Fruit fly (Drosophila melanogaster) whole organism, embryonic: ENCODE results near the gene CG6163.

Experiments used
- Atf3 ChIP-seq: fragments of 200-800 bp; sonication (Bioruptor generic); optimal IDR thresholded peaks from 3 replicates; lab custom pipeline; 2016; ENCODE audit warnings: missing biosample characterization, missing genetic modification characterization
- CG10462 ChIP-seq: fragments of 200-800 bp; sonication (Bioruptor generic); optimal IDR thresholded peaks from 2 replicates; lab custom pipeline; 2016; ENCODE audit warnings: missing biosample characterization, missing genetic modification characterization
- CG11247 ChIP-seq: fragments of 200-800 bp; sonication (Bioruptor generic); IDR thresholded peaks from 2 replicates; pipeline ENCODE4 v1.3.6; 2022; ENCODE audit warnings: missing biosample characterization, missing genetic modification characterization
- CG14441 ChIP-seq: fragments of 200-800 bp; sonication (Bioruptor generic); IDR thresholded peaks from 2 replicates; pipeline ENCODE4 v1.3.6; 2022; ENCODE audit warnings: missing biosample characterization, missing genetic modification characterization
- CG16815 ChIP-seq: fragments of 200-800 bp; sonication (Bioruptor generic); optimal IDR thresholded peaks from 3 replicates; lab custom pipeline; 2017; ENCODE audit warnings: missing biosample characterization, mild to moderate bottlenecking, missing genetic modification characterization
- CG16863 ChIP-seq: fragments of 200-800 bp; sonication (Bioruptor generic); optimal IDR thresholded peaks from 3 replicates; lab custom pipeline; 2016; ENCODE audit warnings: missing biosample characterization, missing genetic modification characterization
- CG18262 ChIP-seq: fragments of 200-800 bp; optimal IDR thresholded peaks from 3 replicates; lab custom pipeline; 2019; ENCODE audit warnings: missing biosample characterization, mild to moderate bottlenecking, missing genetic modification characterization, moderate library complexity
- CG18599 ChIP-seq: fragments of 200-800 bp; sonication (Bioruptor generic); optimal IDR thresholded peaks from 3 replicates; lab custom pipeline; 2017; ENCODE audit warnings: missing biosample characterization, missing genetic modification characterization, mild to moderate bottlenecking, moderate library complexity, missing genetic modification reagents
- CG18764 ChIP-seq: fragments of 200-800 bp; sonication (Bioruptor generic); optimal IDR thresholded peaks from 3 replicates; lab custom pipeline; 2016; ENCODE audit warnings: missing biosample characterization, missing genetic modification characterization
- CG31388 ChIP-seq: fragments of 200-800 bp; sonication (Bioruptor generic); optimal IDR thresholded peaks from 2 replicates; lab custom pipeline; 2016; ENCODE audit warnings: missing biosample characterization, missing genetic modification characterization
- CG3847 ChIP-seq: fragments of 200-800 bp; sonication (Bioruptor generic); IDR thresholded peaks from 2 replicates; pipeline ENCODE4 v1.3.6; 2022; ENCODE audit warnings: missing biosample characterization, missing genetic modification characterization
- CG3995 ChIP-seq: fragments of 200-800 bp; sonication (Bioruptor generic); optimal IDR thresholded peaks from 3 replicates; lab custom pipeline; 2016; ENCODE audit warnings: missing biosample characterization, missing genetic modification characterization
- CG4328 ChIP-seq: fragments of 200-800 bp; sonication (Bioruptor generic); optimal IDR thresholded peaks from 3 replicates; lab custom pipeline; 2017; ENCODE audit warnings: missing biosample characterization, missing genetic modification reagents, missing genetic modification characterization
- CG43689 ChIP-seq: fragments of 200-800 bp; sonication (Bioruptor generic); IDR thresholded peaks from 2 replicates; pipeline ENCODE4 v1.3.6; 2022; ENCODE audit warnings: missing biosample characterization, missing genetic modification characterization
- CG6175 ChIP-seq: fragments of 200-800 bp; sonication (Bioruptor generic); IDR thresholded peaks from 3 replicates; pipeline ENCODE4 v1.3.6; 2022; ENCODE audit warnings: missing biosample characterization, missing genetic modification characterization
- CG9437 ChIP-seq: fragments of 200-800 bp; sonication (Bioruptor generic); optimal IDR thresholded peaks from 2 replicates; lab custom pipeline; 2018; ENCODE audit warnings: missing biosample characterization, mild to moderate bottlenecking, missing genetic modification characterization
- CG9932 ChIP-seq: fragments of 200-800 bp; sonication (Bioruptor generic); IDR thresholded peaks from 2 replicates; pipeline ENCODE4 v1.3.6; 2022; ENCODE audit warnings: missing biosample characterization, missing genetic modification characterization
- CHES-1-like ChIP-seq: fragments of 200-800 bp; sonication (Bioruptor generic); optimal IDR thresholded peaks from 2 replicates; lab custom pipeline; 2016; ENCODE audit warnings: missing biosample characterization, missing genetic modification characterization
- CTCF ChIP-seq: fragments of 200-800 bp; sonication (Bioruptor generic); optimal IDR thresholded peaks from 2 replicates; lab custom pipeline; 2017; ENCODE audit warnings: missing biosample characterization, mild to moderate bottlenecking, missing genetic modification characterization, moderate library complexity
- Doc2 ChIP-seq: fragments of 200-800 bp; sonication (Bioruptor generic); IDR thresholded peaks from 2 replicates; pipeline ENCODE4 v1.3.6; 2022; ENCODE audit warnings: missing biosample characterization, missing genetic modification characterization
- Drgx ChIP-seq: fragments of 200-800 bp; sonication (Bioruptor generic); IDR thresholded peaks from 2 replicates; pipeline ENCODE4 v1.3.6; 2022; ENCODE audit warnings: missing biosample characterization, missing genetic modification characterization
- HHEX ChIP-seq: fragments of 200-800 bp; sonication (Bioruptor generic); optimal IDR thresholded peaks from 3 replicates; lab custom pipeline; 2017; ENCODE audit warnings: missing biosample characterization, mild to moderate bottlenecking, missing genetic modification characterization, missing genetic modification reagents
- Hey ChIP-seq: fragments of 200-800 bp; sonication (Bioruptor generic); optimal IDR thresholded peaks from 3 replicates; lab custom pipeline; 2018; ENCODE audit warnings: missing biosample characterization, mild to moderate bottlenecking, missing genetic modification characterization
- HmgD ChIP-seq: fragments of 200-800 bp; sonication (Bioruptor generic); optimal IDR thresholded peaks from 3 replicates; lab custom pipeline; 2016; ENCODE audit warnings: missing biosample characterization, missing genetic modification characterization
- Med ChIP-seq: fragments of 200-800 bp; sonication (Bioruptor generic); peaks from one replicate; lab custom pipeline; 2016; ENCODE audit warnings: missing biosample characterization, missing genetic modification characterization, mild to moderate bottlenecking, inconsistent platforms, moderate library complexity
- NfI ChIP-seq: fragments of 200-800 bp; sonication (Bioruptor generic); optimal IDR thresholded peaks from 3 replicates; lab custom pipeline; 2018; ENCODE audit warnings: missing biosample characterization, mild to moderate bottlenecking, missing genetic modification characterization, moderate library complexity
- Xbp1 ChIP-seq: fragments of 200-800 bp; sonication (Bioruptor generic); optimal IDR thresholded peaks from 3 replicates; lab custom pipeline; 2016; ENCODE audit warnings: missing biosample characterization, mild to moderate bottlenecking, missing genetic modification characterization
- bcd ChIP-seq: fragments of 200-800 bp; sonication (Bioruptor generic); optimal IDR thresholded peaks from 2 replicates; lab custom pipeline; 2017; ENCODE audit warnings: missing biosample characterization, mild to moderate bottlenecking, missing genetic modification characterization
- bsh ChIP-seq, 2 experiments: fragments of 200-800 bp; sonication (Bioruptor generic); optimal IDR thresholded peaks; 2 replicates each; lab custom pipeline; 2017 to 2018; ENCODE audit warnings: mild to moderate bottlenecking in 2 of 2, missing biosample characterization in 2 of 2, missing genetic modification characterization in 2 of 2, moderate library complexity in 1 of 2
- cg ChIP-seq: fragments of 200-800 bp; sonication (Bioruptor generic); optimal IDR thresholded peaks from 3 replicates; lab custom pipeline; 2019; ENCODE audit warnings: missing biosample characterization, mild to moderate bottlenecking, missing genetic modification characterization, moderate library complexity
- dati ChIP-seq: fragments of 200-800 bp; sonication (Bioruptor generic); IDR thresholded peaks from 2 replicates; pipeline ENCODE4 v1.3.6; 2022; ENCODE audit warnings: missing biosample characterization, missing genetic modification characterization
- dysf ChIP-seq: fragments of 200-800 bp; sonication (Bioruptor generic); IDR thresholded peaks from 3 replicates; pipeline ENCODE4 v1.3.6; 2022; ENCODE audit warnings: missing biosample characterization, missing genetic modification characterization
- ftz-f1 ChIP-seq: fragments of 200-800 bp; sonication (Bioruptor generic); optimal IDR thresholded peaks from 2 replicates; lab custom pipeline; 2016; ENCODE audit warnings: missing biosample characterization, missing genetic modification characterization
- gcm ChIP-seq: fragments of 200-800 bp; sonication (Bioruptor generic); optimal IDR thresholded peaks from 2 replicates; lab custom pipeline; 2019; ENCODE audit warnings: missing biosample characterization, mild to moderate bottlenecking, missing genetic modification characterization, moderate library complexity
- gem ChIP-seq: fragments of 200-800 bp; sonication (Bioruptor generic); optimal IDR thresholded peaks from 2 replicates; lab custom pipeline; 2019; ENCODE audit warnings: missing biosample characterization, mild to moderate bottlenecking, missing genetic modification characterization, moderate library complexity
- grau ChIP-seq: fragments of 200-800 bp; optimal IDR thresholded peaks from 3 replicates; lab custom pipeline; 2019; ENCODE audit warnings: missing biosample characterization, mild to moderate bottlenecking, missing genetic modification characterization, moderate library complexity
- h ChIP-seq: fragments of >200 bp; optimal IDR thresholded peaks from 2 replicates; lab custom pipeline; 2017
- klu ChIP-seq: fragments of 200-800 bp; sonication (Bioruptor generic); IDR thresholded peaks from 2 replicates; pipeline ENCODE4 v1.3.6; 2022; ENCODE audit warnings: missing biosample characterization, missing genetic modification characterization
- knrl ChIP-seq: fragments of 200-800 bp; sonication (Bioruptor generic); IDR thresholded peaks from 3 replicates; pipeline ENCODE4 v1.3.6; 2022; ENCODE audit warnings: missing biosample characterization, missing genetic modification characterization; ENCODE audit not compliant: partially characterized antibody
- luna ChIP-seq: fragments of 200-800 bp; sonication (Bioruptor generic); optimal IDR thresholded peaks from 2 replicates; lab custom pipeline; 2016; ENCODE audit warnings: missing biosample characterization, missing genetic modification characterization
- nom ChIP-seq: fragments of 200-800 bp; sonication (Bioruptor generic); optimal IDR thresholded peaks from 2 replicates; lab custom pipeline; 2017; ENCODE audit warnings: missing biosample characterization, missing genetic modification characterization, mild to moderate bottlenecking, moderate library complexity, missing genetic modification reagents
- pum ChIP-seq: fragments of 200-800 bp; sonication (Bioruptor generic); optimal IDR thresholded peaks from 2 replicates; lab custom pipeline; 2016; ENCODE audit warnings: missing biosample characterization, missing genetic modification characterization
- ranshi ChIP-seq: fragments of 200-800 bp; sonication (Bioruptor generic); IDR thresholded peaks from 2 replicates; pipeline ENCODE4 v1.3.6; 2022; ENCODE audit warnings: missing biosample characterization, missing genetic modification characterization
- ro ChIP-seq: fragments of 200-800 bp; sonication (Bioruptor generic); IDR thresholded peaks from 2 replicates; pipeline ENCODE4 v1.3.6; 2022; ENCODE audit warnings: missing biosample characterization, missing genetic modification characterization
- row ChIP-seq: fragments of 200-800 bp; sonication (Bioruptor generic); IDR thresholded peaks from 3 replicates; pipeline ENCODE4 v1.3.6; 2022; ENCODE audit warnings: missing biosample characterization, missing genetic modification characterization
- sisA ChIP-seq: fragments of 200-800 bp; sonication (Bioruptor generic); IDR thresholded peaks from 2 replicates; pipeline ENCODE4 v1.3.6; 2022; ENCODE audit warnings: missing biosample characterization, missing genetic modification characterization
- slbo ChIP-seq: fragments of 200-800 bp; sonication (Bioruptor generic); IDR thresholded peaks from 2 replicates; pipeline ENCODE4 v1.3.6; 2022; ENCODE audit warnings: missing biosample characterization, missing genetic modification characterization
- vnd ChIP-seq: fragments of 200-800 bp; sonication (Bioruptor generic); IDR thresholded peaks from 3 replicates; pipeline ENCODE4 v1.3.6; 2022; ENCODE audit warnings: missing biosample characterization, missing genetic modification characterization; ENCODE audit not compliant: partially characterized antibody
- wek ChIP-seq: fragments of 200-800 bp; sonication (Bioruptor generic); optimal IDR thresholded peaks from 3 replicates; lab custom pipeline; 2018; ENCODE audit warnings: missing biosample characterization, mild to moderate bottlenecking, missing genetic modification characterization, moderate library complexity

CG6163 gene

dm6 chr3L:11365432-11366318 lies 990 bp upstream of the CG6163 start (continued):
- 0 out of 2 replicates have a peak, but pooled peaks have one; percentile 20 for TF ChIP-seq ranshi (GFP tag; lab: Robert Waterston, UW)
- TF ChIP-seq HmgD (GFP tag; lab: Kevin White, UChicago) = peak; percentile 8
- TF ChIP-seq slbo = 0 out of 2 replicates have a peak, but pooled peaks have one; percentile 19
- peak; percentile 8 for TF ChIP-seq cg (GFP tag; lab: Kevin White, UChicago)
- TF ChIP-seq gcm = peak; percentile 9
- TF ChIP-seq gem (tag; lab: Kevin White, UChicago) = peak; percentile 32
- TF ChIP-seq CG3995 (GFP tag; lab: Kevin White, UChicago) = no peak
- 0 out of 3 replicates have a peak, but pooled peaks have one; percentile 44 for TF ChIP-seq CG6175
- 0 out of 2 replicates have a peak, but pooled peaks have one; percentile 28 for TF ChIP-seq CG9932 (GFP tag; lab: Robert Waterston, UW)
- TF ChIP-seq sisA = 0 out of 2 replicates have a peak, but pooled peaks have one; percentile 8
- TF ChIP-seq Doc2 (GFP tag; lab: Robert Waterston, UW) = no peak
- TF ChIP-seq Med (GFP tag; lab: Kevin White, UChicago) = peak; percentile 68
- TF ChIP-seq dysf (GFP tag; lab: Robert Waterston, UW) = 0 out of 3 replicates have a peak, but pooled peaks have one; percentile 13
- TF ChIP-seq vnd (GFP tag; lab: Robert Waterston, UW) = no peak
- no peak for TF ChIP-seq CG4328 (GFP tag; lab: Kevin White, UChicago)
- TF ChIP-seq CG9437 (GFP tag; lab: Kevin White, UChicago) = peak; percentile 18
- TF ChIP-seq row (GFP tag; lab: Robert Waterston, UW) = peak; percentile 16; the same call in 1 of the 3 replicates
- TF ChIP-seq CG18262 (tag; lab: Kevin White, UChicago) = peak; percentile 36
- TF ChIP-seq, all 482 proteins: peak for 62

DNA sequence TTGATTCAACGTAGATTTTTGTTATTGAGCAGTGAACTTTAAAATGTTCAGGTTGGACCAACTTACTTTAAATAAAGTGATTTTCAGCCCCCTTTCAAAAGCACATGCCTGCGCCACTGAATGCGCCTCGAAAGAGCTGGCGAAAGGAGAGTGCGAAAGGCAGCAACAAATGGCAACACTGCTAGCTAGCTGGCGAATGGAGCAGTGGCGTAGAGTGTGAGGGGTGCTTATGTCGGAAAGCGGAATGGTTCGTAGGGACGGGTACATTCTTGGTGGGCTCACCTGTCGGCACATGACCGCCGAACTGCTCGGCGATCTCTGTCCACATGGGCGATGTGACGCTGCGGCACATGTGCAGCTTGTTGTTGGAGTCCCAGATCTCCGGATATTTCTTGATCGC lies 358 bp downstream of the CG6163 start:
- no peak for TF ChIP-seq Hey
- TF ChIP-seq CG14441 = peak; percentile 47
- TF ChIP-seq CG10462 (GFP tag; lab: Kevin White, UChicago) = no peak
- TF ChIP-seq CG16815 (GFP tag; lab: Kevin White, UChicago) = no peak
- TF ChIP-seq CG16863 (GFP tag; lab: Kevin White, UChicago) = no peak
- peak; percentile 18; the same call in 1 of the 2 replicates for TF ChIP-seq CG3847 (GFP tag; lab: Robert Waterston, UW)
- no peak for TF ChIP-seq h (lab: Kevin White, UChicago)
- 0 out of 2 replicates have a peak, but pooled peaks have one; percentile 15 for TF ChIP-seq klu
- peak; percentile 28 for TF ChIP-seq gem (tag; lab: Kevin White, UChicago)
- TF ChIP-seq Atf3 (GFP tag; lab: Kevin White, UChicago) = peak; percentile 2
- TF ChIP-seq CG18599 (GFP tag; lab: Kevin White, UChicago) = peak; percentile 32
- TF ChIP-seq Xbp1 = peak; percentile 8
- 0 out of 2 replicates have a peak, but pooled peaks have one; percentile 26 for TF ChIP-seq CG43689 (GFP tag; lab: Robert Waterston, UW)
- TF ChIP-seq HHEX (GFP tag; lab: Kevin White, UChicago) = no peak
- no peak for TF ChIP-seq NfI (GFP tag; lab: Kevin White, UChicago)
- no peak for TF ChIP-seq ftz-f1 (GFP tag; lab: Kevin White, UChicago)
- TF ChIP-seq dati (GFP tag; lab: Robert Waterston, UW) = 0 out of 2 replicates have a peak, but pooled peaks have one; percentile 24
- no peak for TF ChIP-seq wek (GFP tag; lab: Kevin White, UChicago)
- TF ChIP-seq CG31388 = no peak
- no peak for TF ChIP-seq ro (GFP tag; lab: Robert Waterston, UW)
- no peak for TF ChIP-seq CG18764 (GFP tag; lab: Kevin White, UChicago)
- TF ChIP-seq pum (GFP tag; lab: Kevin White, UChicago) = no peak
- no peak for TF ChIP-seq knrl (GFP tag; lab: Robert Waterston, UW)
- no peak for TF ChIP-seq bcd (GFP tag; lab: Kevin White, UChicago)
- peak; percentile 18 for TF ChIP-seq CHES-1-like (GFP tag; lab: Kevin White, UChicago)
- peak; percentile 54 for TF ChIP-seq nom (GFP tag; lab: Kevin White, UChicago)
- peak in 1 of 2 experiments; percentile 43 for TF ChIP-seq bsh (GFP tag; optimal IDR thresholded peaks at IDR 0.05; lab: Kevin White, UChicago)
- peak; percentile 87 for TF ChIP-seq Drgx (GFP tag; lab: Robert Waterston, UW)
- TF ChIP-seq grau (tag; lab: Kevin White, UChicago) = peak; percentile 8
- TF ChIP-seq CG11247 = peak; percentile 41; the same call in 1 of the 2 replicates
- TF ChIP-seq CTCF (GFP tag; lab: Kevin White, UChicago) = no peak
- TF ChIP-seq luna (GFP tag; lab: Kevin White, UChicago) = no peak
